Worm (Caenorhabditis elegans) whole organism, L3 larva: ENCODE measurements around the gene F45H10.2.

Source experiments
- ZK546.5 ChIP-seq: sonication (generic microtip); optimal IDR thresholded peaks from 2 replicates; lab custom pipeline; 2017; ENCODE audit warnings: missing biosample characterization, missing genetic modification characterization
- aly-2 ChIP-seq: fragments of 150-350 bp; optimal IDR thresholded peaks from 2 replicates; lab custom pipeline; 2014; ENCODE audit warnings: missing biosample characterization, missing genetic modification characterization
- elt-1 ChIP-seq: fragments of 150-350 bp; optimal IDR thresholded peaks from 2 replicates; lab custom pipeline; 2014; ENCODE audit warnings: missing biosample characterization, missing genetic modification characterization
- elt-3 ChIP-seq, 3 experiments: fragments of 150-350 bp in 1 of 3; sonication (generic microtip) in 2 of 3; optimal IDR thresholded peaks; 2 replicates in 2 of 3; 4 replicates in 1 of 3; lab custom pipeline; 2014 to 2017; ENCODE audit warnings: missing biosample characterization in 3 of 3, missing genetic modification characterization in 3 of 3
- mdl-1 ChIP-seq: fragments of 150-350 bp; optimal IDR thresholded peaks from 2 replicates; lab custom pipeline; 2014; ENCODE audit warnings: missing biosample characterization, missing genetic modification characterization
- mml-1 ChIP-seq: fragments of 150-350 bp; sonication (generic microtip); optimal IDR thresholded peaks from 3 replicates; lab custom pipeline; 2014; ENCODE audit warnings: missing biosample characterization, missing genetic modification characterization
- nfya-1 ChIP-seq: sonication (generic microtip); optimal IDR thresholded peaks from 2 replicates; lab custom pipeline; 2017; ENCODE audit warnings: missing genetic modification characterization, mild to moderate bottlenecking, missing compliant biosample characterization, antibody characterized with exemption, moderate library complexity; ENCODE audit not compliant: insufficient read depth
- nhr-237 ChIP-seq: fragments of 150-350 bp; optimal IDR thresholded peaks from 2 replicates; lab custom pipeline; 2014; ENCODE audit warnings: missing biosample characterization, missing genetic modification characterization
- nhr-77 ChIP-seq: fragments of 150-350 bp; optimal IDR thresholded peaks from 2 replicates; lab custom pipeline; 2014; ENCODE audit warnings: missing biosample characterization, missing genetic modification characterization
- unc-62 ChIP-seq: fragments of 150-350 bp; sonication (generic microtip); optimal IDR thresholded peaks from 4 replicates; lab custom pipeline; 2014; ENCODE audit warnings: missing biosample characterization, missing genetic modification reagents, missing genetic modification characterization

ce11 chrII:13531118-13531517, 38.3 kb upstream of the F45H10.2 start, which contains the start of gene snx-14:
- TF ChIP-seq mdl-1 (no peak), ZK546.5 (no peak), nfya-1 (tag; lab: Kevin White, UChicago) (no peak), mml-1 (tag; lab: Kevin White, UChicago) (no peak), aly-2 (tag; lab: Kevin White, UChicago) (no peak), unc-62 (GFP tag; lab: Kevin White, UChicago) (no peak), nhr-237 (tag; lab: Kevin White, UChicago) (no peak), elt-1 (tag; lab: Kevin White, UChicago) (no peak), elt-3 (tag; optimal IDR thresholded peaks at IDR 0.05; lab: Kevin White, UChicago) (no peak), nhr-77 (tag; lab: Kevin White, UChicago) (no peak)
